Worm (Caenorhabditis elegans) whole organism, mixed stage, embryonic: ENCODE data around the gene str-177.

Experiments
- M03D4.4 ChIP-seq: sonication (generic microtip); optimal IDR thresholded peaks from 2 replicates; lab custom pipeline; 2017; ENCODE audit warnings: mild to moderate bottlenecking, missing genetic modification characterization, missing compliant biosample characterization
- blmp-1 ChIP-seq: fragments of 150-350 bp; optimal IDR thresholded peaks from 2 replicates; lab custom pipeline; 2014; ENCODE audit warnings: missing biosample characterization, missing genetic modification characterization
- ceh-39 ChIP-seq: fragments of 150-350 bp; optimal IDR thresholded peaks from 2 replicates; lab custom pipeline; 2014; ENCODE audit warnings: missing biosample characterization, missing genetic modification characterization
- ceh-43 ChIP-seq: fragments of 200-800 bp; sonication (Bioruptor generic); optimal IDR thresholded peaks from 2 replicates; lab custom pipeline; 2018; ENCODE audit warnings: mild to moderate bottlenecking, missing genetic modification characterization, moderate library complexity, missing compliant biosample characterization
- ceh-83 ChIP-seq: fragments of 200-800 bp; sonication (Bioruptor generic); optimal IDR thresholded peaks from 2 replicates; lab custom pipeline; 2018; ENCODE audit warnings: mild to moderate bottlenecking, missing genetic modification characterization, missing compliant biosample characterization
- ces-1 ChIP-seq: fragments of 150-350 bp; optimal IDR thresholded peaks from 2 replicates; lab custom pipeline; 2014; ENCODE audit warnings: missing biosample characterization, missing genetic modification reagents, missing genetic modification characterization
- drap-1 ChIP-seq: fragments of 200-800 bp; sonication (Bioruptor generic); optimal IDR thresholded peaks from 3 replicates; lab custom pipeline; 2018; ENCODE audit warnings: mild to moderate bottlenecking, missing genetic modification characterization, missing compliant biosample characterization
- elt-1 ChIP-seq: sonication (generic microtip); optimal IDR thresholded peaks from 2 replicates; lab custom pipeline; 2017; ENCODE audit warnings: missing genetic modification characterization, mild to moderate bottlenecking, missing compliant biosample characterization, antibody characterized with exemption, moderate library complexity, borderline replicate concordance; ENCODE audit not compliant: insufficient read depth
- elt-3 ChIP-seq: fragments of 150-350 bp; optimal IDR thresholded peaks from 2 replicates; lab custom pipeline; 2014; ENCODE audit warnings: missing biosample characterization, missing genetic modification characterization
- flh-1 ChIP-seq: fragments of 200-800 bp; sonication (Bioruptor generic); optimal IDR thresholded peaks from 2 replicates; lab custom pipeline; 2018; ENCODE audit warnings: mild to moderate bottlenecking, missing genetic modification characterization, moderate library complexity, missing compliant biosample characterization
- ham-2 ChIP-seq: fragments of 200-800 bp; sonication (Bioruptor generic); optimal IDR thresholded peaks from 2 replicates; lab custom pipeline; 2018; ENCODE audit warnings: mild to moderate bottlenecking, missing genetic modification characterization, missing compliant biosample characterization
- hlh-1 ChIP-seq: fragments of 150-350 bp; optimal IDR thresholded peaks from 2 replicates; lab custom pipeline; 2014; ENCODE audit warnings: missing biosample characterization, missing genetic modification reagents, missing genetic modification characterization
- lin-13 ChIP-seq: fragments of 150-350 bp; optimal IDR thresholded peaks from 2 replicates; lab custom pipeline; 2014; ENCODE audit warnings: missing biosample characterization, missing genetic modification characterization
- lin-32 ChIP-seq: fragments of 200-800 bp; sonication (Bioruptor generic); optimal IDR thresholded peaks from 2 replicates; lab custom pipeline; 2018; ENCODE audit warnings: mild to moderate bottlenecking, missing genetic modification characterization, missing compliant biosample characterization
- lsy-2 ChIP-seq: fragments of 150-350 bp; optimal IDR thresholded peaks from 2 replicates; lab custom pipeline; 2014; ENCODE audit warnings: missing biosample characterization, missing genetic modification characterization
- mab-5 ChIP-seq: fragments of 150-350 bp; optimal IDR thresholded peaks from 2 replicates; lab custom pipeline; 2014; ENCODE audit warnings: missing biosample characterization, missing genetic modification characterization
- mep-1 ChIP-seq: fragments of 150-350 bp; optimal IDR thresholded peaks from 2 replicates; lab custom pipeline; 2017; ENCODE audit warnings: missing biosample characterization, missing genetic modification reagents, missing genetic modification characterization, inconsistent platforms
- mls-2 ChIP-seq: sonication (generic microtip); optimal IDR thresholded peaks from 2 replicates; lab custom pipeline; 2016; ENCODE audit warnings: mild to moderate bottlenecking, missing genetic modification characterization, moderate library complexity, missing compliant biosample characterization
- nhr-12 ChIP-seq: fragments of 150-350 bp; optimal IDR thresholded peaks from 2 replicates; lab custom pipeline; 2014; ENCODE audit warnings: missing biosample characterization, missing genetic modification characterization
- nhr-2 ChIP-seq: fragments of 150-350 bp; optimal IDR thresholded peaks from 2 replicates; lab custom pipeline; 2014; ENCODE audit warnings: missing biosample characterization, missing genetic modification characterization
- nhr-237 ChIP-seq: fragments of 150-350 bp; optimal IDR thresholded peaks from 2 replicates; lab custom pipeline; 2014; ENCODE audit warnings: missing biosample characterization, missing genetic modification characterization
- nhr-28 ChIP-seq: fragments of 150-350 bp; optimal IDR thresholded peaks from 2 replicates; lab custom pipeline; 2014; ENCODE audit warnings: missing biosample characterization, missing genetic modification characterization
- pha-4 ChIP-seq: fragments of 150-350 bp; optimal IDR thresholded peaks from 2 replicates; lab custom pipeline; 2018; ENCODE audit warnings: missing biosample characterization, missing genetic modification reagents, missing genetic modification characterization
- sem-2 ChIP-seq: fragments of 200-800 bp; sonication (Bioruptor generic); optimal IDR thresholded peaks from 2 replicates; lab custom pipeline; 2018; ENCODE audit warnings: mild to moderate bottlenecking, missing genetic modification characterization, missing compliant biosample characterization
- tbx-8 ChIP-seq: fragments of 200-800 bp; sonication (Bioruptor generic); optimal IDR thresholded peaks from 2 replicates; lab custom pipeline; 2018; ENCODE audit warnings: mild to moderate bottlenecking, missing genetic modification characterization, moderate library complexity, missing compliant biosample characterization
- unc-120 ChIP-seq: sonication (generic microtip); optimal IDR thresholded peaks from 2 replicates; lab custom pipeline; 2017; ENCODE audit warnings: missing genetic modification characterization, missing compliant biosample characterization; ENCODE audit not compliant: poor library complexity, severe bottlenecking
- unc-39 ChIP-seq: fragments of 150-350 bp; optimal IDR thresholded peaks from 2 replicates; lab custom pipeline; 2014; ENCODE audit warnings: missing biosample characterization, missing genetic modification characterization
- unc-62 ChIP-seq: fragments of 150-350 bp; optimal IDR thresholded peaks from 2 replicates; lab custom pipeline; 2014; ENCODE audit warnings: missing biosample characterization, missing genetic modification reagents, missing genetic modification characterization
- zip-8 ChIP-seq: fragments of 150-350 bp; optimal IDR thresholded peaks from 2 replicates; lab custom pipeline; 2014; ENCODE audit warnings: missing biosample characterization, missing genetic modification characterization
- ztf-11 ChIP-seq: fragments of 150-350 bp; optimal IDR thresholded peaks from 2 replicates; lab custom pipeline; 2014; ENCODE audit warnings: missing biosample characterization, missing genetic modification characterization

The str-177 gene

ce11 chrV:9219390-9219733, 20.6 kb upstream of the str-177 start:
- TF ChIP-seq nhr-237 (no peak), zip-8 (tag; lab: Kevin White, UChicago) (no peak), tbx-8 (GFP tag; lab: Kevin White, UChicago) (no peak), flh-1 (GFP tag; lab: Kevin White, UChicago) (no peak), unc-62 (GFP tag; lab: Kevin White, UChicago) (no peak), lin-32 (no peak), nhr-12 (tag; lab: Kevin White, UChicago) (no peak), lsy-2 (no peak), ceh-39 (tag; lab: Kevin White, UChicago) (no peak), ceh-83 (GFP tag; lab: Kevin White, UChicago) (no peak)

DNA sequence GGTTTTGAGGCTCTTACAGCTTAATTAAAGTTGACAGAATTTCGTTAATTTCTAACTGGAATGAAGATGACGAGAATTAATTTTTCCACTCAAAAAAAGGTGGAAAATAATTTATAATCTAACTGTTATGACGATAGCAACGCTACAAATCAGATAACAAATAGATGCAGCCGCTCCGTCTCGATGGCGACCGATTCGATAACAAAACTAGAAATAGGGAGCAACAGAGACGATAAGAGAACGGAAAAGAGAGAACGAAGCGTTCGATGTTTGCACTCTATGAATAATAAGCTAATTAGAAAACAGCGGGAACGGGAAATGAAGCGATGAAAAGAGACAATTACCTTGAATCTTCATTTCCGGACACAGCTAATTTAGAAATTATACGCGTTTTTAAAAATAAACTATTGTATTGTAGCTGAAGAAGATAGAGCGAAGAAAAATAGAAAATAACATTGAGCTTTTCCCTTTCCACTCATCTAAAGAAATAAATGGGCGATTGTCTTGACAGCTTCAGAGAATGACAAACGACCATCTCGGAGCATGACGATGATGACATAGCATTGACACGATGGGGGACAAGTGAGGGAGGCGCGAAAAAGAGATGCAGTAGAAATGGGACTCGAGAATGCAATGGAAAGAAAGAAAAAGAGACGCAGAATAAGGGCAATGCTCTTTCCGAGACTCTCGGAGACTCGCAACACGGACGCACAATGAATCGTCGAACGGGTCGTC, 20.0 kb upstream of the str-177 start:
- TF ChIP-seq mep-1 (tag; lab: Kevin White, UChicago), result peak; percentile 22
- peak; percentile 20 for TF ChIP-seq ces-1 (GFP tag; lab: Kevin White, UChicago)
- no peak for TF ChIP-seq elt-3
- TF ChIP-seq mls-2 (tag; lab: Kevin White, UChicago), result peak; percentile 37
- peak; percentile 91 for TF ChIP-seq unc-62 (GFP tag; lab: Kevin White, UChicago)

ce11 chrV:9218214-9218613, 19.4 kb upstream of the str-177 start:
- TF ChIP-seq ceh-43, result no peak
- TF ChIP-seq lsy-2, result no peak
- TF ChIP-seq mab-5, result no peak
- no peak for TF ChIP-seq ceh-83 (GFP tag; lab: Kevin White, UChicago)
- no peak for TF ChIP-seq tbx-8 (GFP tag; lab: Kevin White, UChicago)
- TF ChIP-seq elt-1, result peak; percentile 6
- peak; percentile 91 for TF ChIP-seq unc-62 (GFP tag; lab: Kevin White, UChicago)

ce11 chrV:9217158-9217557, 18.4 kb upstream of the str-177 start, which contains the start of gene pacs-1:
Gene pacs-1 (minus strand): TSS chrV:9217258.
- TF ChIP-seq unc-39 (tag; lab: Kevin White, UChicago) (no peak), ham-2 (GFP tag; lab: Kevin White, UChicago) (no peak), mep-1 (tag; lab: Kevin White, UChicago) (no peak), nhr-12 (tag; lab: Kevin White, UChicago) (no peak)
- TF ChIP-seq, all 35 proteins: peak for 0

ce11 chrV:9213554-9213953, 14.8 kb upstream of the str-177 start, which contains the start of gene mdt-27:
Gene mdt-27 (minus strand): TSS chrV:9213654.
- TF ChIP-seq nhr-2 (tag; lab: Kevin White, UChicago) (no peak), ceh-83 (GFP tag; lab: Kevin White, UChicago) (no peak), ztf-11 (no peak), unc-62 (GFP tag; lab: Kevin White, UChicago) (no peak), lsy-2 (no peak), mep-1 (tag; lab: Kevin White, UChicago) (no peak), pha-4 (tag; lab: Kevin White, UChicago) (no peak), drap-1 (GFP tag; lab: Kevin White, UChicago) (no peak), blmp-1 (no peak), ceh-43 (no peak), tbx-8 (GFP tag; lab: Kevin White, UChicago) (no peak), nhr-28 (tag; lab: Kevin White, UChicago) (no peak), sem-2 (GFP tag; lab: Kevin White, UChicago) (no peak), hlh-1 (tag; lab: Kevin White, UChicago) (no peak), elt-1 (no peak), unc-39 (tag; lab: Kevin White, UChicago) (no peak), ceh-39 (tag; lab: Kevin White, UChicago) (no peak), nhr-12 (tag; lab: Kevin White, UChicago) (no peak)

DNA sequence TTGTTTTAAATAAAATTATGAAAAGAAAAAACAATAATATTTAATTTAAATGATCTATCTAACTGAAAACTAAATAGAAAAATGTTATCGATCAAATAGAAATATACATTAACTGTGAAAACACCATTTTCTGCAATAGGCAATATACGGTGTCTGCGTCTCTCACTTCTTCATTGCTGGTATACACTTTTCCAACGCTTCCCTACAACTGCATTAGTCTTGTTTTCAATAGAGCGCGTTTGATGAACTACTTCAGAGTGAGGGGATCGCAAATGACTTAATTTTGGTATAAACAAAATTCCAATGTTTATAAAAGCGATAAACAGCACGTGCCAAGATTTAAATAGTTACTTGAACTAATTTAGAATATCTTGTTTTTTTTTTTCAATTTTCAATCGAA, 13.7 kb upstream of the str-177 start:
- TF ChIP-seq pha-4 (tag; lab: Kevin White, UChicago) (peak; percentile 74), mls-2 (tag; lab: Kevin White, UChicago) (peak; percentile 27), nhr-237 (peak; percentile 67), lsy-2 (peak; percentile 46), unc-120 (peak; percentile 82), ceh-39 (tag; lab: Kevin White, UChicago) (peak; percentile 40), lin-13 (tag; lab: Kevin White, UChicago) (no peak), mep-1 (tag; lab: Kevin White, UChicago) (peak; percentile 76), M03D4.4 (tag; lab: Kevin White, UChicago) (no peak), elt-1 (no peak), ceh-83 (GFP tag; lab: Kevin White, UChicago) (no peak), ces-1 (GFP tag; lab: Kevin White, UChicago) (peak; percentile 98)
